Worm (Caenorhabditis elegans): Measurements from ENCODE around the gene Y54G2A.49.
"Not testable (repeated sequence)": the region's sequence is repeated elsewhere in the genome, so short reads cannot be mapped to it uniquely, and the experiment has no call there.

Gene Y54G2A.49

DNA sequence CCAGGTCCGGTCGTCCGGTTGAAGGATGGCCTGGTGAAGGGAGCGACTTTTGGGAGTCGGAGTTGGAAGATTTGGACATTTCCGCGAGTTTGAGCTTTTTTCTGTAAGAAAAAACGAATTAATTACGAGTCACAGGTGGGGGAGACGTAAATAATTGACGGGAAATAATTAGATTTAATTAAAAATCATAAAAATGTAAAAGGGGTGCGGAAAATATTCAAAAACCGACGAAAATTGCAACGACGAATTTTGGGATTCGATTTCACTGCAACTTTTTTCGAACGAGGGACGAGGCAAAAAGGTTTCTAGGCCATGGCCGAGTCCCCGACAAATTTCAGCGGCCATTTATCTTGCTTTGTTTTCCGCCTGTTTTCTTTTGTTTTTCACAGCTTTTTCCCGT lies 41.6 kb upstream of the Y54G2A.49 start, which contains the start of gene Y54G2A.19:
Gene Y54G2A.19 (minus strand): TSS at position 101 of the 400 bp plus-strand sequence.
- TF ChIP-seq F10B5.3 (tag; optimal IDR thresholded peaks at IDR 0.05); mep-1 (tag; optimal IDR thresholded peaks at IDR 0.05); nhr-42 (GFP tag; IDR thresholded peaks at IDR 0.05): not testable (repeated sequence)

ce11 chrIV:2893486-2893842 lies 40.4 kb upstream of the Y54G2A.49 start:
- 0 out of 2 replicates have a peak, but pooled peaks have one; percentile 32 for TF ChIP-seq Y48G9A.11 (GFP tag; IDR thresholded peaks at IDR 0.05)
- TF ChIP-seq nhr-48 (tag; optimal IDR thresholded peaks at IDR 0.05), result no peak
- TF ChIP-seq zfp-2 (tag; optimal IDR thresholded peaks at IDR 0.05), result no peak
- peak; percentile 4 for TF ChIP-seq F49E8.2 (tag; optimal IDR thresholded peaks at IDR 0.05; ENCODE audit: borderline replicate concordance)
- TF ChIP-seq daf-19 (GFP tag; conservative IDR thresholded peaks at IDR 0.05), result no peak
- TF ChIP-seq duxl-1 (tag; optimal IDR thresholded peaks at IDR 0.05; ENCODE audit: poor library complexity), result no peak
- no peak for TF ChIP-seq T20F7.1 (GFP tag; optimal IDR thresholded peaks at IDR 0.05)
- TF ChIP-seq lin-38 (GFP tag; IDR thresholded peaks at IDR 0.05), result peak; percentile 31; the same call in 1 of the 2 replicates
- TF ChIP-seq daf-16 (GFP tag; optimal IDR thresholded peaks at IDR 0.05), result no peak
- TF ChIP-seq daf-16 (tag; optimal IDR thresholded peaks at IDR 0.05), result no peak

- no peak for TF ChIP-seq spr-3 (GFP tag; optimal IDR thresholded peaks at IDR 0.05)
- no peak for TF ChIP-seq aha-1 (tag)
- no peak for TF ChIP-seq set-16 (GFP tag; IDR thresholded peaks at IDR 0.05)
- TF ChIP-seq mes-2 (tag; optimal IDR thresholded peaks at IDR 0.05; ENCODE audit: poor library complexity, severe bottlenecking), result peak; percentile 5
- TF ChIP-seq daf-16 (GFP tag; optimal IDR thresholded peaks at IDR 0.05), result no peak
- peak; percentile 10 for TF ChIP-seq daf-16 (tag; optimal IDR thresholded peaks at IDR 0.05)
- no peak for TF ChIP-seq tra-1 (GFP tag; IDR thresholded peaks at IDR 0.05)
Measured at ce11 chrIV:2892787-2893485, 39.9 kb upstream of the Y54G2A.49 start.

ce11 chrIV:2892395-2892786 lies 39.3 kb upstream of the Y54G2A.49 start, which contains the start of gene Y54G2A.18:
TSS of gene Y54G2A.18 (minus strand) at chrIV:2892495.
- no peak for TF ChIP-seq zip-11 (GFP tag; IDR thresholded peaks at IDR 0.05)
- TF ChIP-seq daf-16 (GFP tag; optimal IDR thresholded peaks at IDR 0.05), result no peak
- TF ChIP-seq daf-16 (tag; optimal IDR thresholded peaks at IDR 0.05), result peak; percentile 83
- peak; percentile 14; the same call in 1 of the 2 replicates for TF ChIP-seq dmd-6 (GFP tag; IDR thresholded peaks at IDR 0.05)
- 0 out of 2 replicates have a peak, but pooled peaks have one; percentile 20 for TF ChIP-seq lin-38 (GFP tag; IDR thresholded peaks at IDR 0.05)
- no peak for TF ChIP-seq lin-39 (tag; optimal IDR thresholded peaks at IDR 0.05)
- peak in 1 of 2 experiments; percentile 28 for TF ChIP-seq unc-62 (GFP tag; optimal IDR thresholded peaks at IDR 0.05 in 1 of 2)
- no peak for TF ChIP-seq unc-62 (tag; optimal IDR thresholded peaks at IDR 0.05)
- TF ChIP-seq dve-1 (tag; optimal IDR thresholded peaks at IDR 0.05; ENCODE audit: insufficient read depth), result peak; percentile 39
- peak; percentile 1 for TF ChIP-seq hlh-11 (tag; optimal IDR thresholded peaks at IDR 0.05)
- peak; percentile 22 for TF ChIP-seq nhr-28 (tag; optimal IDR thresholded peaks at IDR 0.05)

- TF ChIP-seq zfp-3 (GFP tag; conservative IDR thresholded peaks at IDR 0.05) (0 out of 2 replicates have a peak, but pooled peaks have one; percentile 11), daf-16 (GFP tag; optimal IDR thresholded peaks at IDR 0.05) (no peak), daf-16 (tag; optimal IDR thresholded peaks at IDR 0.05) (peak; percentile 1), ztf-11 (tag; optimal IDR thresholded peaks at IDR 0.05) (no peak), saeg-2 (GFP tag; IDR thresholded peaks at IDR 0.05) (no peak), snpc-4 (tag; optimal IDR thresholded peaks at IDR 0.05) (no peak), aha-1 (tag) (peak; percentile 58), F44E2.7 (GFP tag; IDR thresholded peaks at IDR 0.05) (no peak), nhr-10 (tag; optimal IDR thresholded peaks at IDR 0.05) (no peak), lin-38 (GFP tag; IDR thresholded peaks at IDR 0.05) (peak; percentile 55; the same call in 1 of the 2 replicates), php-3 (GFP tag; IDR thresholded peaks at IDR 0.05) (0 out of 2 replicates have a peak, but pooled peaks have one; percentile 29), egl-43 (GFP tag; IDR thresholded peaks at IDR 0.05) (0 out of 2 replicates have a peak, but pooled peaks have one; percentile 15), zip-11 (GFP tag; IDR thresholded peaks at IDR 0.05) (no peak), ceh-20 (GFP tag; IDR thresholded peaks at IDR 0.05) (no peak), spr-3 (GFP tag; optimal IDR thresholded peaks at IDR 0.05) (no peak), D1046.2 (GFP tag; IDR thresholded peaks at IDR 0.05) (no peak), F26F4.8 (GFP tag; conservative IDR thresholded peaks at IDR 0.05) (peak; percentile 43; the same call in 1 of the 2 replicates), mep-1 (tag; optimal IDR thresholded peaks at IDR 0.05) (peak; percentile 34), F49E8.2 (tag; optimal IDR thresholded peaks at IDR 0.05; ENCODE audit: borderline replicate concordance) (peak; percentile 57), ceh-82 (tag; optimal IDR thresholded peaks at IDR 0.05) (no peak), ceh-44 (GFP tag; IDR thresholded peaks at IDR 0.05) (no peak), dmd-8 (GFP tag; IDR thresholded peaks at IDR 0.05) (no peak)
Measured at ce11 chrIV:2891535-2892233, 38.6 kb upstream of the Y54G2A.49 start.

Measured in whole organism, L4 larva.